Fruit fly (Drosophila melanogaster) whole organism, embryonic: ENCODE data around the gene AstCC.

Experiments used
- Aef1 ChIP-seq: fragments of 200-800 bp; sonication (Bioruptor generic); IDR thresholded peaks from 3 replicates; pipeline ENCODE4 v1.3.6; 2022; ENCODE audit warnings: missing biosample characterization, missing genetic modification characterization
- Antp ChIP-seq: fragments of 200-800 bp; sonication (Bioruptor generic); optimal IDR thresholded peaks from 3 replicates; lab custom pipeline; 2016; ENCODE audit warnings: missing biosample characterization, missing genetic modification characterization
- Atf6 ChIP-seq: fragments of 200-800 bp; sonication (Bioruptor generic); IDR thresholded peaks from 2 replicates; pipeline ENCODE4 v1.3.6; 2022; ENCODE audit warnings: missing biosample characterization, missing genetic modification characterization
- Bdp1 ChIP-seq: fragments of 200-800 bp; sonication (Bioruptor generic); optimal IDR thresholded peaks from 3 replicates; lab custom pipeline; 2016; ENCODE audit warnings: missing biosample characterization, missing genetic modification characterization
- Bgb ChIP-seq: fragments of 200-800 bp; sonication (Bioruptor generic); IDR thresholded peaks from 2 replicates; pipeline ENCODE4 v1.3.6; 2022; ENCODE audit warnings: missing biosample characterization, missing genetic modification characterization; ENCODE audit not compliant: partially characterized antibody
- CG10321 ChIP-seq: fragments of 200-800 bp; sonication (Bioruptor generic); IDR thresholded peaks from 2 replicates; pipeline ENCODE4 v1.3.6; 2022; ENCODE audit warnings: missing biosample characterization, missing genetic modification characterization
- CG10565 ChIP-seq: fragments of 200-800 bp; sonication (Bioruptor generic); optimal IDR thresholded peaks from 3 replicates; lab custom pipeline; 2016; ENCODE audit warnings: missing biosample characterization, mild to moderate bottlenecking, missing genetic modification characterization
- CG11247 ChIP-seq: fragments of 200-800 bp; sonication (Bioruptor generic); IDR thresholded peaks from 2 replicates; pipeline ENCODE4 v1.3.6; 2022; ENCODE audit warnings: missing biosample characterization, missing genetic modification characterization
- CG11696 ChIP-seq: fragments of 200-800 bp; sonication (Bioruptor generic); IDR thresholded peaks from 2 replicates; pipeline ENCODE4 v1.3.6; 2022; ENCODE audit warnings: missing biosample characterization, missing genetic modification characterization
- CG12236 ChIP-seq: fragments of 200-800 bp; sonication (Bioruptor generic); optimal IDR thresholded peaks from 2 replicates; lab custom pipeline; 2016; ENCODE audit warnings: missing biosample characterization, missing genetic modification characterization
- CG1233 ChIP-seq: fragments of 200-800 bp; sonication (Bioruptor generic); optimal IDR thresholded peaks from 4 replicates; lab custom pipeline; 2018; ENCODE audit warnings: missing biosample characterization, mild to moderate bottlenecking, missing genetic modification characterization
- CG13296 ChIP-seq: fragments of 200-800 bp; sonication (Bioruptor generic); optimal IDR thresholded peaks from 3 replicates; lab custom pipeline; 2018; ENCODE audit warnings: missing biosample characterization, mild to moderate bottlenecking, missing genetic modification characterization
- CG13775 ChIP-seq: fragments of 200-800 bp; sonication (Bioruptor generic); optimal IDR thresholded peaks from 3 replicates; lab custom pipeline; 2017; ENCODE audit warnings: missing biosample characterization, mild to moderate bottlenecking, missing genetic modification characterization
- CG16813 ChIP-seq: fragments of 200-800 bp; sonication (Bioruptor generic); IDR thresholded peaks from 3 replicates; pipeline ENCODE4 v1.3.6; 2022; ENCODE audit warnings: missing biosample characterization, missing genetic modification characterization; ENCODE audit not compliant: partially characterized antibody
- CG17385 ChIP-seq: fragments of 200-800 bp; sonication (Bioruptor generic); optimal IDR thresholded peaks from 3 replicates; lab custom pipeline; 2018; ENCODE audit warnings: missing biosample characterization, mild to moderate bottlenecking, missing genetic modification characterization
- CG18011 ChIP-seq: fragments of 200-800 bp; sonication (Bioruptor generic); optimal IDR thresholded peaks from 2 replicates; lab custom pipeline; 2017; ENCODE audit warnings: missing biosample characterization, missing genetic modification characterization, mild to moderate bottlenecking, moderate library complexity, missing genotype
- CG18619 ChIP-seq: fragments of 200-800 bp; sonication (Bioruptor generic); optimal IDR thresholded peaks from 3 replicates; lab custom pipeline; 2017; ENCODE audit warnings: missing biosample characterization, mild to moderate bottlenecking, missing genetic modification characterization
- CG2678 ChIP-seq: fragments of 200-800 bp; sonication (Bioruptor generic); optimal IDR thresholded peaks from 3 replicates; lab custom pipeline; 2019; ENCODE audit warnings: missing biosample characterization, mild to moderate bottlenecking, missing genetic modification characterization, moderate library complexity
- CG2889 ChIP-seq: fragments of 200-800 bp; sonication (Bioruptor generic); IDR thresholded peaks from 3 replicates; pipeline ENCODE4 v1.3.6; 2022; ENCODE audit warnings: missing biosample characterization, missing genetic modification characterization
- CG3065 ChIP-seq: fragments of 200-800 bp; sonication (Bioruptor generic); optimal IDR thresholded peaks from 2 replicates; lab custom pipeline; 2016; ENCODE audit warnings: missing biosample characterization, missing genetic modification characterization
- CG32767 ChIP-seq: fragments of 200-800 bp; sonication (Bioruptor generic); IDR thresholded peaks from 2 replicates; pipeline ENCODE4 v1.3.6; 2022; ENCODE audit warnings: missing biosample characterization, missing genetic modification characterization
- CG3838 ChIP-seq: fragments of 200-800 bp; sonication (Bioruptor generic); optimal IDR thresholded peaks from 3 replicates; lab custom pipeline; 2016; ENCODE audit warnings: missing biosample characterization, missing genetic modification characterization
- CG4820 ChIP-seq: fragments of 200-800 bp; sonication (Bioruptor generic); optimal IDR thresholded peaks from 3 replicates; lab custom pipeline; 2016; ENCODE audit warnings: missing biosample characterization, missing genetic modification characterization
- CG4854 ChIP-seq: fragments of 200-800 bp; sonication (Bioruptor generic); optimal IDR thresholded peaks from 2 replicates; lab custom pipeline; 2016; ENCODE audit warnings: missing biosample characterization, missing genetic modification characterization, inconsistent platforms
- CG7987 ChIP-seq: fragments of 200-800 bp; sonication (Bioruptor generic); optimal IDR thresholded peaks from 2 replicates; lab custom pipeline; 2018; ENCODE audit warnings: missing biosample characterization, mild to moderate bottlenecking, missing genetic modification characterization, moderate library complexity
- CG9797 ChIP-seq: fragments of 200-800 bp; sonication (Bioruptor generic); optimal IDR thresholded peaks from 3 replicates; lab custom pipeline; 2018; ENCODE audit warnings: missing biosample characterization, mild to moderate bottlenecking, missing genetic modification characterization
- Camta ChIP-seq: fragments of 200-800 bp; sonication (Bioruptor generic); optimal IDR thresholded peaks from 2 replicates; lab custom pipeline; 2016; ENCODE audit warnings: missing biosample characterization, missing genetic modification characterization
- D19A ChIP-seq: fragments of 200-800 bp; optimal IDR thresholded peaks from 3 replicates; lab custom pipeline; 2019; ENCODE audit warnings: missing biosample characterization, mild to moderate bottlenecking, missing genetic modification characterization, moderate library complexity
- Dbx ChIP-seq: fragments of 200-800 bp; sonication (Bioruptor generic); IDR thresholded peaks from 3 replicates; pipeline ENCODE4 v1.3.6; 2022; ENCODE audit warnings: missing biosample characterization, missing genetic modification characterization
- Dip3 ChIP-seq: fragments of 200-800 bp; sonication (Bioruptor generic); optimal IDR thresholded peaks from 3 replicates; lab custom pipeline; 2016; ENCODE audit warnings: missing biosample characterization, missing genetic modification characterization
- Ets65A ChIP-seq: fragments of 200-800 bp; sonication (Bioruptor generic); peaks from one replicate; lab custom pipeline; 2016; ENCODE audit warnings: missing biosample characterization, missing genetic modification characterization
- Lim3 ChIP-seq: fragments of 200-800 bp; sonication (Bioruptor generic); IDR thresholded peaks from 2 replicates; pipeline ENCODE4 v1.3.6; 2022; ENCODE audit warnings: missing biosample characterization, missing genetic modification characterization
- PHDP ChIP-seq: fragments of 200-800 bp; sonication (Bioruptor generic); optimal IDR thresholded peaks from 3 replicates; lab custom pipeline; 2018; ENCODE audit warnings: missing biosample characterization, mild to moderate bottlenecking, missing genetic modification characterization, moderate library complexity
- Stat92E ChIP-seq, 3 experiments: fragments of >200 bp in 2 of 3; fragments of 200-800 bp in 1 of 3; sonication (Bioruptor generic) in 1 of 3; optimal IDR thresholded peaks; 2 replicates each; lab custom pipeline; 2017 to 2019; ENCODE audit warnings: missing biosample characterization in 3 of 3, missing genetic modification characterization in 3 of 3, mild to moderate bottlenecking in 1 of 3, moderate library complexity in 1 of 3
- Usf ChIP-seq: fragments of 200-800 bp; sonication (Bioruptor generic); optimal IDR thresholded peaks from 2 replicates; lab custom pipeline; 2017; ENCODE audit warnings: missing genotype, missing biosample characterization, missing genetic modification characterization
- Vsx1 ChIP-seq: fragments of 200-800 bp; sonication (Bioruptor generic); optimal IDR thresholded peaks from 2 replicates; lab custom pipeline; 2017; ENCODE audit warnings: missing biosample characterization, mild to moderate bottlenecking, missing genetic modification characterization, missing genetic modification reagents
- ap ChIP-seq: fragments of 200-800 bp; sonication (Bioruptor generic); IDR thresholded peaks from 2 replicates; pipeline ENCODE4 v1.3.6; 2022; ENCODE audit warnings: missing biosample characterization, missing genetic modification characterization
- cad ChIP-seq: fragments of >200 bp; optimal IDR thresholded peaks from 2 replicates; lab custom pipeline; 2017; ENCODE audit warnings: missing biosample characterization, missing genetic modification characterization
- gem ChIP-seq: fragments of 200-800 bp; sonication (Bioruptor generic); optimal IDR thresholded peaks from 2 replicates; lab custom pipeline; 2019; ENCODE audit warnings: missing biosample characterization, mild to moderate bottlenecking, missing genetic modification characterization, moderate library complexity
- h ChIP-seq: fragments of >200 bp; optimal IDR thresholded peaks from 2 replicates; lab custom pipeline; 2017
- hkb ChIP-seq, 2 experiments: fragments of 200-800 bp in 1 of 2; fragments of >200 bp in 1 of 2; sonication (Bioruptor generic) in 1 of 2; IDR thresholded peaks in 1 of 2; optimal IDR thresholded peaks in 1 of 2; 2 replicates each; pipeline versions ENCODE4 v1.3.6 to Lab custom; 2017 to 2022; ENCODE audit warnings: missing biosample characterization in 1 of 2, missing genetic modification characterization in 1 of 2
- ken ChIP-seq: fragments of 200-800 bp; sonication (Bioruptor generic); IDR thresholded peaks from 3 replicates; pipeline ENCODE4 v1.3.6; 2022; ENCODE audit warnings: missing biosample characterization, missing genetic modification characterization
- lmd ChIP-seq: fragments of 200-800 bp; sonication (Bioruptor generic); IDR thresholded peaks from 2 replicates; pipeline ENCODE4 v1.3.6; 2022; ENCODE audit warnings: missing biosample characterization, missing genetic modification characterization
- peb ChIP-seq: fragments of 200-800 bp; sonication (Bioruptor generic); IDR thresholded peaks from 2 replicates; pipeline ENCODE4 v1.3.6; 2022; ENCODE audit warnings: missing biosample characterization, missing genetic modification characterization
- prd ChIP-seq, 3 experiments: fragments of >200 bp in 2 of 3; fragments of 200-800 bp in 1 of 3; sonication (Bioruptor generic) in 1 of 3; optimal IDR thresholded peaks in 2 of 3; IDR thresholded peaks in 1 of 3; 2 replicates in 2 of 3; 3 replicates in 1 of 3; pipeline versions ENCODE4 v1.3.6 to Lab custom; 2017 to 2022; ENCODE audit warnings: missing biosample characterization in 1 of 3, missing genetic modification characterization in 1 of 3
- sd ChIP-seq: fragments of 200-800 bp; sonication (Bioruptor generic); optimal IDR thresholded peaks from 3 replicates; lab custom pipeline; 2018; ENCODE audit warnings: missing biosample characterization, mild to moderate bottlenecking, missing genetic modification characterization, moderate library complexity
- sob ChIP-seq: fragments of 200-800 bp; sonication (Bioruptor generic); IDR thresholded peaks from 2 replicates; pipeline ENCODE4 v1.3.6; 2022; ENCODE audit warnings: missing biosample characterization, missing genetic modification characterization
- sqz ChIP-seq: fragments of 200-800 bp; sonication (Bioruptor generic); optimal IDR thresholded peaks from 3 replicates; lab custom pipeline; 2018; ENCODE audit warnings: missing biosample characterization, mild to moderate bottlenecking, missing genetic modification characterization
- stwl ChIP-seq: fragments of 200-800 bp; sonication (Bioruptor generic); optimal IDR thresholded peaks from 3 replicates; lab custom pipeline; 2018; ENCODE audit warnings: missing biosample characterization, mild to moderate bottlenecking, missing genetic modification characterization, moderate library complexity
- trem ChIP-seq: fragments of 200-800 bp; optimal IDR thresholded peaks from 3 replicates; lab custom pipeline; 2019; ENCODE audit warnings: missing biosample characterization, mild to moderate bottlenecking, missing genetic modification characterization, moderate library complexity

Gene AstCC

DNA sequence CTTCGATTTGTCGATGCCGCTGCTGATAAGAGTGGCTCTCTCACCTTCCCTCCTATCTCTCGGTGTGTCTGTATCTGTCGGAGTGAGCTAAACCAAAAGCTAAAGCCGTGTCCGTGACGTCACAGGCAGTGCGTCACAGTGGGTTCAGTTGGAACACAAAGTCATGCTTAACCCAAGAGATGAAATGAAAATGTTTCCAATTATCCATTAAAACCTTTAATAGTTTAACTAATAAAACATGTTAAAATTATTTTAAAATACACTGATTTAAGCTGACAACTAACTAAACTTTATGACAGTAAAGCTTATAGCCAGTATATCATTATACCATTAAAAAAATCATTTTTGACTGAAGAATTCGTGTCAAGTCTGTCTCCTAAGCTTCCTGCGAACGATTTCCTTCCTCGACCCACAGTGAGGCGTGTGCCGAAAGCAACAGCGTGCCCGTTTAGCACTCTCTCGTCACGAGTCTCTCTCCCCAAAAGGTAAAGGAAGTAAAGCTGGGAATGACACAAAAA, 28.0 kb upstream of the AstCC start, which contains the start of gene Idua (continued):
- TF ChIP-seq hkb (optimal IDR thresholded peaks at IDR 0.05; lab: Kevin White, UChicago) (no peak), hkb (GFP tag; IDR thresholded peaks at IDR 0.05; lab: Robert Waterston, UW) (peak; percentile 81), peb (GFP tag; lab: Robert Waterston, UW) (peak; percentile 61), stwl (tag; lab: Kevin White, UChicago) (no peak), lmd (GFP tag; lab: Robert Waterston, UW) (peak; percentile 49), CG10565 (no peak), CG11247 (GFP tag; lab: Robert Waterston, UW) (no peak), Atf6 (GFP tag; lab: Robert Waterston, UW) (peak; percentile 75), Dbx (peak; percentile 37; the same call in 1 of the 3 replicates), CG2678 (tag; lab: Kevin White, UChicago) (no peak), trem (tag; lab: Kevin White, UChicago) (peak; percentile 36), CG4854 (GFP tag; lab: Kevin White, UChicago) (peak; percentile 7), Aef1 (GFP tag; lab: Robert Waterston, UW) (peak; percentile 47; the same call in 2 of the 3 replicates), CG13775 (GFP tag; lab: Kevin White, UChicago) (peak; percentile 54), CG12236 (GFP tag; lab: Kevin White, UChicago) (no peak), Usf (no peak), cad (GFP tag; lab: Kevin White, UChicago) (no peak), h (lab: Kevin White, UChicago) (no peak), Dip3 (GFP tag; lab: Kevin White, UChicago) (peak; percentile 57), ken (GFP tag; lab: Robert Waterston, UW) (0 out of 3 replicates have a peak, but pooled peaks have one; percentile 36), CG11696 (GFP tag; lab: Robert Waterston, UW) (0 out of 2 replicates have a peak, but pooled peaks have one; percentile 33), Vsx1 (GFP tag; lab: Kevin White, UChicago) (no peak), Lim3 (GFP tag; lab: Robert Waterston, UW) (no peak), CG9797 (no peak), CG4820 (GFP tag; lab: Kevin White, UChicago) (peak; percentile 52), CG10321 (GFP tag; lab: Robert Waterston, UW) (no peak), Ets65A (GFP tag; lab: Kevin White, UChicago) (peak; percentile 90), sd (tag; lab: Kevin White, UChicago) (no peak), CG3838 (GFP tag; lab: Kevin White, UChicago) (no peak), prd (optimal IDR thresholded peaks at IDR 0.05; lab: Kevin White, UChicago) (no peak), prd (GFP tag; IDR thresholded peaks at IDR 0.05; lab: Robert Waterston, UW) (peak; percentile 58), gem (no peak), ap (GFP tag; lab: Robert Waterston, UW) (no peak), Stat92E (GFP tag; optimal IDR thresholded peaks at IDR 0.05; lab: Kevin White, UChicago) (peak in 1 of 3 experiments; percentile 9), CG1233 (GFP tag; lab: Kevin White, UChicago) (peak; percentile 58), CG3065 (GFP tag; lab: Kevin White, UChicago) (no peak), PHDP (peak; percentile 76), sqz (GFP tag; lab: Kevin White, UChicago) (no peak), CG7987 (GFP tag; lab: Kevin White, UChicago) (no peak), CG18011 (GFP tag; lab: Kevin White, UChicago) (peak; percentile 41), CG16813 (GFP tag; lab: Robert Waterston, UW) (no peak), Antp (GFP tag; lab: Kevin White, UChicago) (no peak), CG2889 (0 out of 3 replicates have a peak, but pooled peaks have one; percentile 29), Bdp1 (GFP tag; lab: Kevin White, UChicago) (no peak), Camta (GFP tag; lab: Kevin White, UChicago) (no peak), D19A (tag; lab: Kevin White, UChicago) (no peak), CG13296 (peak; percentile 85), sob (peak; percentile 34; the same call in 1 of the 2 replicates), Bgb (GFP tag; lab: Robert Waterston, UW) (no peak), CG32767 (GFP tag; lab: Robert Waterston, UW) (peak; percentile 41; the same call in 1 of the 2 replicates), CG17385 (GFP tag; lab: Kevin White, UChicago) (peak; percentile 73), CG18619 (peak; percentile 66)
